Worm (Caenorhabditis elegans): Measurements from ENCODE around the gene K07B1.7.

DNA sequence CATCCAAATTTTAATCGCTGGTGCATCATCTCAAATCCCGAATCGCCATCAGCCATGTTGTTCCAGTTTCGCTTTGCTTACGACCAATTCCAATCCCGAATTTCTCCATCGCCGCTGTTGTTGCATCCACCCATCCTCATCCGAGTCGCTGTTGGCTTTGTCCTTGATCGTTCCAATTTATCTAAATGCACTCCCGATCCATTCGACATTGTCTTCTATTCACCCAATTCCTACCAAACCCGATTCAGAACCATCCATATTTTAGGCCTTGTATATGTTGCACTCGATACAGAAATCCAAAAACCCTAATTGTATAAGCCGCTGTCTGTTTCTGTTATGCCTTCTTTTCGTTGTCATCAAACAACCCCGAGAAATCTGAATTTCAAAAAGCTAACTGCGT lies 6.4 kb downstream of the K07B1.7 start:
- TF ChIP-seq ceh-82 (tag; optimal IDR thresholded peaks at IDR 0.05) (no peak), ces-1 (GFP tag; optimal IDR thresholded peaks at IDR 0.05) (no peak), fkh-10 (GFP tag; optimal IDR thresholded peaks at IDR 0.05) (no peak)

All from whole organism, L1 larva.